Fruit fly (Drosophila melanogaster) whole organism, pupa: ENCODE measurements around the gene SC35.

Experiments
- CG10348 ChIP-seq: fragments of 200-800 bp; sonication (Bioruptor generic); IDR thresholded peaks from 2 replicates; pipeline ENCODE4 v1.3.6; 2022; ENCODE audit warnings: missing biosample characterization, missing genetic modification characterization
- CG12605 ChIP-seq: fragments of 200-800 bp; sonication (Bioruptor generic); IDR thresholded peaks from 2 replicates; pipeline ENCODE4 v1.3.6; 2022; ENCODE audit warnings: missing biosample characterization, missing genetic modification characterization
- CG13204 ChIP-seq: fragments of 200-800 bp; sonication (Bioruptor generic); optimal IDR thresholded peaks from 2 replicates; lab custom pipeline; 2018; ENCODE audit warnings: missing biosample characterization, mild to moderate bottlenecking, missing genetic modification characterization, moderate library complexity
- CG14655 ChIP-seq: fragments of 200-800 bp; sonication (Bioruptor generic); optimal IDR thresholded peaks from 3 replicates; lab custom pipeline; 2017; ENCODE audit warnings: mild to moderate bottlenecking, missing biosample characterization, missing genetic modification reagents, missing genetic modification characterization
- CG17806 ChIP-seq: fragments of 200-800 bp; sonication (Bioruptor generic); optimal IDR thresholded peaks from 2 replicates; lab custom pipeline; 2018; ENCODE audit warnings: missing biosample characterization, mild to moderate bottlenecking, missing genetic modification characterization, moderate library complexity
- CG32121 ChIP-seq: fragments of 200-800 bp; sonication (Bioruptor generic); IDR thresholded peaks from 2 replicates; pipeline ENCODE4 v1.3.6; 2022; ENCODE audit warnings: missing biosample characterization, missing genetic modification characterization
- CG34367 ChIP-seq: fragments of 200-800 bp; sonication (Bioruptor generic); optimal IDR thresholded peaks from 2 replicates; lab custom pipeline; 2018; ENCODE audit warnings: missing biosample characterization, mild to moderate bottlenecking, missing genetic modification characterization
- CG4496 ChIP-seq: fragments of 200-800 bp; sonication (Bioruptor generic); IDR thresholded peaks from 3 replicates; pipeline ENCODE4 v1.3.6; 2022; ENCODE audit warnings: missing biosample characterization, missing genetic modification characterization
- CG8159 ChIP-seq: fragments of 200-800 bp; sonication (Bioruptor generic); optimal IDR thresholded peaks from 3 replicates; lab custom pipeline; 2018; ENCODE audit warnings: missing biosample characterization, mild to moderate bottlenecking, missing genetic modification characterization, moderate library complexity
- CG8301 ChIP-seq: fragments of 200-800 bp; sonication (Bioruptor generic); optimal IDR thresholded peaks from 2 replicates; lab custom pipeline; 2018; ENCODE audit warnings: missing biosample characterization, mild to moderate bottlenecking, missing genetic modification characterization
- CG9948 ChIP-seq: fragments of 200-800 bp; sonication (Bioruptor generic); optimal IDR thresholded peaks from 2 replicates; lab custom pipeline; 2018; ENCODE audit warnings: missing biosample characterization, mild to moderate bottlenecking, missing genetic modification characterization, moderate library complexity
- D1 ChIP-seq: fragments of 200-800 bp; sonication (Bioruptor generic); optimal IDR thresholded peaks from 2 replicates; lab custom pipeline; 2018; ENCODE audit warnings: missing biosample characterization, mild to moderate bottlenecking, missing genetic modification characterization, moderate library complexity
- EcR ChIP-seq: fragments of 200-800 bp; sonication (Bioruptor generic); optimal IDR thresholded peaks from 3 replicates; lab custom pipeline; 2019; ENCODE audit warnings: missing biosample characterization, missing genetic modification characterization, mild to moderate bottlenecking, moderate library complexity, missing genetic modification reagents
- Ets98B ChIP-seq: fragments of 200-800 bp; sonication (Bioruptor generic); IDR thresholded peaks from 2 replicates; pipeline ENCODE4 v1.3.6; 2022; ENCODE audit warnings: missing biosample characterization, missing genetic modification characterization
- Pif1A ChIP-seq: fragments of 200-800 bp; sonication (Bioruptor generic); optimal IDR thresholded peaks from 3 replicates; lab custom pipeline; 2016; ENCODE audit warnings: missing biosample characterization, missing genetic modification characterization
- Pif1B ChIP-seq: fragments of 200-800 bp; sonication (Bioruptor generic); optimal IDR thresholded peaks from 3 replicates; lab custom pipeline; 2016; ENCODE audit warnings: missing biosample characterization, missing genetic modification characterization
- Snoo ChIP-seq: fragments of 200-800 bp; sonication (Bioruptor generic); optimal IDR thresholded peaks from 3 replicates; lab custom pipeline; 2017; ENCODE audit warnings: missing biosample characterization, mild to moderate bottlenecking, missing genetic modification characterization, inconsistent platforms
- fd96Ca ChIP-seq: fragments of 200-800 bp; sonication (Bioruptor generic); IDR thresholded peaks from 3 replicates; pipeline ENCODE4 v1.3.6; 2022; ENCODE audit warnings: missing biosample characterization, missing genetic modification characterization
- gl ChIP-seq: fragments of 200-800 bp; sonication (Bioruptor generic); optimal IDR thresholded peaks from 2 replicates; lab custom pipeline; 2018; ENCODE audit warnings: missing biosample characterization, mild to moderate bottlenecking, missing genetic modification characterization
- rn ChIP-seq: fragments of 200-800 bp; sonication (Bioruptor generic); IDR thresholded peaks from 2 replicates; pipeline ENCODE4 v1.3.6; 2022; ENCODE audit warnings: missing biosample characterization, missing genetic modification characterization

The SC35 gene

DNA sequence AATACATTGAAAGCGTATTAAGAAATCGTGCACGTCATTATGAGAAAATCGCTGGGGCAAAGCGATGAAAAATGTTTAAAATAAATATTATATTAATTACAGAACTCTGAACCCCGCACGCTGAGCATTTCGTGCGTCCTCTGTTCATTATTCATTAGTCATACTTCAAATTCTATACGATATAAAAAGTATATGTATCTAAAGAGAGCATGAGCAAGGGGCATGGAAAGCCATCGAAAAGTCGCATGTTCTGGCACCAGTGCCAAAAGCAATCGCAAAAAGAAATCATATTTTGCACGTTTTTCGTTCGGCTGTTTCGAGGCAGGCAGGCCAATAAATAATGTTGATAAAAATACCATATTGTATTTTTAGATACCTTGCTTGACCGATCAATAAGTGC is 24.7 kb upstream of the SC35 start:
- TF ChIP-seq CG14655 (GFP tag; lab: Kevin White, UChicago), result no peak
- TF ChIP-seq rn (GFP tag; lab: Robert Waterston, UW), result no peak
- TF ChIP-seq CG32121, result no peak
- TF ChIP-seq CG17806 (tag; lab: Kevin White, UChicago), result no peak
- no peak for TF ChIP-seq CG10348
- no peak for TF ChIP-seq CG8301 (tag; lab: Kevin White, UChicago)
- no peak for TF ChIP-seq CG12605 (GFP tag; lab: Robert Waterston, UW)

DNA sequence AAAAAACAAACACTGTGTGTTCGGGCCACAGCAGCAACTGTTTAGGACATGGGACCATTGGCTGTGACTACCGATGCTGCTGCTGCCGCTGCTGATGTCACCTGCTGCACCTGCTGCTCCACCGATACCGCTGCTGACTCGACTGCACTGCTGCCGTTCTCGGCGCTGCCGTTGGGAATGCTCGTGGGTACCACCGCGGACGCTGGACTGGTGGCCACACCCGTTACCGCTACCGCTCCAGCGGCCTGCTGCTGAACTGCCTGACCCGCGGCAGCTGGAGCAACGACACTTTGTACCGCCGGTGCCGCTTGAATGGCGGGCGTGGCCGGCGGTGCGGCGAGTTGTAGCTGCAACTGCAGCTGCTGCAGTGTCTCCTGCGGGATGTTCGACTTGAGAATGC is 23.2 kb upstream of the SC35 start:
- TF ChIP-seq CG13204 (GFP tag; lab: Kevin White, UChicago), result peak; percentile 3
- no peak for TF ChIP-seq Ets98B
- TF ChIP-seq fd96Ca (GFP tag; lab: Robert Waterston, UW), result no peak
- TF ChIP-seq, all 21 proteins: peak for 1

DNA sequence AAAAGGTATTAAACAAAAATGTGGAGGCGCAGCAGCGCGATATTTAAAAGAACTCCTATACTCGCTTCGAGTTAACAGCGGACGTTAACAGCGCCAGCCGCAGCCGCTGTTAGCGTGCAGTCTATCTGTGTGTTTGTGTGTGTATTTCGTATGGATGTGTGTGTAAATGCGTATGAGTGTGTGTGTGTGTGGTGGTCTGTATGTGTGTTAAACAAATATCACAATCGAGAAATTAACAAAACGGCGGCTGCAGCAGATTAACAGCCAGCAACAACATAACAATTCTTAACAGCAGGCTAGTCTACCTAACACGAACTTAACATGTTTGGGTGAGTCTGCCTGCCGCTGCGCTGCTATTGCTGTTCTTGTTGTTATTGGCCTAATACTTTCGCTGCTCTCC is 22.7 kb upstream of the SC35 start:
- TF ChIP-seq CG4496 (GFP tag; lab: Robert Waterston, UW), result no peak
- TF ChIP-seq CG8301 (tag; lab: Kevin White, UChicago), result no peak
- TF ChIP-seq CG9948 (tag; lab: Kevin White, UChicago), result no peak
- no peak for TF ChIP-seq EcR (GFP tag; lab: Kevin White, UChicago)
- TF ChIP-seq CG10348, result no peak
- no peak for TF ChIP-seq Ets98B
- TF ChIP-seq CG8159, result no peak
- TF ChIP-seq, all 21 proteins: peak for 0

- no peak for TF ChIP-seq CG4496 (GFP tag; lab: Robert Waterston, UW)
- no peak for TF ChIP-seq rn (GFP tag; lab: Robert Waterston, UW)
- no peak for TF ChIP-seq Snoo (tag; lab: Kevin White, UChicago)
- TF ChIP-seq, all 21 proteins: peak for 0
Observed at dm6 chr2L:12455750-12456149, 21.3 kb upstream of the SC35 start.

dm6 chr2L:12455049-12455448 is 20.6 kb upstream of the SC35 start:
- TF ChIP-seq CG32121, result 0 out of 2 replicates have a peak, but pooled peaks have one; percentile 15
- peak; percentile 61 for TF ChIP-seq D1 (tag; lab: Kevin White, UChicago)
- no peak for TF ChIP-seq fd96Ca (GFP tag; lab: Robert Waterston, UW)
- no peak for TF ChIP-seq CG9948 (tag; lab: Kevin White, UChicago)

- TF ChIP-seq CG10348 (no peak), CG32121 (no peak), rn (GFP tag; lab: Robert Waterston, UW) (no peak), CG14655 (GFP tag; lab: Kevin White, UChicago) (no peak), Pif1A (GFP tag; lab: Kevin White, UChicago) (no peak), gl (tag; lab: Kevin White, UChicago) (no peak), Ets98B (no peak), Pif1B (GFP tag; lab: Kevin White, UChicago) (no peak), Snoo (tag; lab: Kevin White, UChicago) (no peak), CG17806 (tag; lab: Kevin White, UChicago) (no peak), fd96Ca (GFP tag; lab: Robert Waterston, UW) (no peak)
Observed at dm6 chr2L:12453192-12453800, 18.8 kb upstream of the SC35 start, which contains the start of gene CG5418. TSS of gene CG5418 (minus strand) at chr2L:12453242.

- TF ChIP-seq CG34367 (tag; lab: Kevin White, UChicago), result no peak
- no peak for TF ChIP-seq CG10348
- no peak; the same call in 1 of the 2 replicates for TF ChIP-seq Ets98B
- TF ChIP-seq, all 21 proteins: peak for 0
Observed at dm6 chr2L:12448082-12448621, 13.7 kb upstream of the SC35 start, which contains the start of the genes CG5421 and Oatp33Eb. TSS of gene CG5421 (minus strand) at chr2L:12448132. TSS of gene Oatp33Eb (plus strand) at chr2L:12448484.

DNA sequence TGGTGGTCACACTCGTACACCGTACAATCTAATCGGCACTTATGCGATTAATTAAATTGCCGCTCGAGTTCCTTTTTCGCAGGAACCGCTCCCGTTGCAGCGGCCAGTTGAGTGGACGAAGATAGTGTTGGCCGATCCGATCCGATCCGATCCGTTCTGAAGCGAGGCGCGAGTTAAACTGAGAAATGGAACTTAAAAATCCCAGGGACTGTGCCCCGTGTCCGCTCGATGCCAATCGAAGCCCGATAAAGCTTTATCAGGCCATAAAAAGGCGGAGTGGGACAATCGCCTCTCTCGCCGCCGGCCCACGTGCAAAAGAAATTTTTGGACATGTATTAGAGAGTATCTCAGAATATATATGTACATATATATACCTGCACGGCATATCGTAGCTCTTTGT is 11.3 kb upstream of the SC35 start, which contains the start of gene Oatp33Ea:
Oatp33Ea (minus strand) TSS at position 182 of the 400 bp plus-strand sequence.
- no peak for TF ChIP-seq fd96Ca (GFP tag; lab: Robert Waterston, UW)
- TF ChIP-seq Pif1B (GFP tag; lab: Kevin White, UChicago), result no peak
- TF ChIP-seq CG34367 (tag; lab: Kevin White, UChicago), result no peak
- TF ChIP-seq CG8301 (tag; lab: Kevin White, UChicago), result no peak
- no peak for TF ChIP-seq gl (tag; lab: Kevin White, UChicago)
- TF ChIP-seq CG32121, result no peak
- TF ChIP-seq CG10348, result no peak
- no peak for TF ChIP-seq CG4496 (GFP tag; lab: Robert Waterston, UW)
- TF ChIP-seq Snoo (tag; lab: Kevin White, UChicago), result no peak
- no peak for TF ChIP-seq Ets98B
- no peak for TF ChIP-seq D1 (tag; lab: Kevin White, UChicago)
- no peak for TF ChIP-seq CG12605 (GFP tag; lab: Robert Waterston, UW)
- no peak for TF ChIP-seq CG8159
- TF ChIP-seq Pif1A (GFP tag; lab: Kevin White, UChicago), result no peak
